Fruit fly (Drosophila melanogaster): ENCODE measurements around the gene Gpdh1.

DNA sequence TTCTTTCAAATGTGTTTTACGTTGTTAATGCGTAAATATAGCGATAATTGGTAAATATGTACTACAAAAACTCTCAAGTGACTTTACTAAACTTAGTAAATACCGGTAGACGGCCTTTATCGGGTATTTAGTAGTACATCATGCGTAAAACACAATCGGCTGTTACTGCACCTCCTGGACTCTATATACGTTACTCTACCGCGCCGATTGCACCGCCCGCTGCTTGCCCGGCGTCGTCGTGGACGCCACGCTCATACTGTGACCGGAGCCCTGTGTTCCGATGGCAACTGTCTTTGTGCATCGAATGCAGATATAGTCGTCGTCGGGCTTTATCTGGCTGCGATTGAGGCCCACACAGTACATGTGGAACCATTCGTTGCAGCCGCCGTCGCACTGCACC, 47.0 kb downstream of the Gpdh1 start:
- TF ChIP-seq h (optimal IDR thresholded peaks at IDR 0.05), result no peak
- no peak for TF ChIP-seq Myc (optimal IDR thresholded peaks at IDR 0.05)
- TF ChIP-seq insv (optimal IDR thresholded peaks at IDR 0.05), result no peak
- no peak for TF ChIP-seq psq (optimal IDR thresholded peaks at IDR 0.05)
